Worm (Caenorhabditis elegans) whole organism, young adult: Measurements from ENCODE around the gene dlc-1.

ENCODE experiments used
- B0035.1 ChIP-seq: sonication (generic microtip); optimal IDR thresholded peaks from 2 replicates; lab custom pipeline; 2016; ENCODE audit warnings: missing genetic modification characterization, mild to moderate bottlenecking, missing compliant biosample characterization, missing genotype, missing genetic modification reagents
- C17E4.6 ChIP-seq: fragments of 200-800 bp; sonication (Bioruptor generic); IDR thresholded peaks from 2 replicates; pipeline ENCODE4 v1.3.6; 2022; ENCODE audit warnings: missing genetic modification reagents, missing genetic modification characterization, missing compliant biosample characterization
- F23B12.7 ChIP-seq: sonication (generic microtip); optimal IDR thresholded peaks from 2 replicates; lab custom pipeline; 2017; ENCODE audit warnings: missing genetic modification characterization, mild to moderate bottlenecking, missing compliant biosample characterization, antibody characterized with exemption, moderate library complexity; ENCODE audit not compliant: insufficient read depth
- F37B4.10 ChIP-seq: fragments of 200-800 bp; sonication (Bioruptor generic); IDR thresholded peaks from 2 replicates; pipeline ENCODE4 v1.3.6; 2022; ENCODE audit warnings: missing genetic modification characterization, missing compliant biosample characterization
- F49E8.2 ChIP-seq: sonication (generic microtip); optimal IDR thresholded peaks from 3 replicates; lab custom pipeline; 2017; ENCODE audit warnings: missing genetic modification characterization, mild to moderate bottlenecking, missing compliant biosample characterization, antibody characterized with exemption, moderate library complexity; ENCODE audit not compliant: insufficient read depth
- F57C9.4 ChIP-seq: sonication (generic microtip); optimal IDR thresholded peaks from 2 replicates; lab custom pipeline; 2017; ENCODE audit warnings: mild to moderate bottlenecking, missing genetic modification characterization, missing compliant biosample characterization
- K11D2.4 ChIP-seq: fragments of 200-800 bp; sonication (Bioruptor generic); IDR thresholded peaks from 2 replicates; pipeline ENCODE4 v1.3.6; 2022; ENCODE audit warnings: missing genetic modification reagents, missing genetic modification characterization, missing compliant biosample characterization
- Y53G8AR.9 ChIP-seq: fragments of 200-800 bp; sonication (Bioruptor generic); conservative IDR thresholded peaks from 2 replicates; pipeline ENCODE4 v1.3.6; 2022; ENCODE audit warnings: missing genetic modification reagents, missing genetic modification characterization, missing compliant biosample characterization
- Y67H2A.10 ChIP-seq: fragments of 200-800 bp; sonication (Bioruptor generic); conservative IDR thresholded peaks from 2 replicates; pipeline ENCODE4 v1.3.6; 2022; ENCODE audit warnings: missing genetic modification reagents, missing genetic modification characterization, missing compliant biosample characterization
- ZK185.1 ChIP-seq: sonication (generic microtip); optimal IDR thresholded peaks from 2 replicates; lab custom pipeline; 2016; ENCODE audit warnings: mild to moderate bottlenecking, missing genetic modification characterization, missing compliant biosample characterization; ENCODE audit not compliant: poor library complexity, severe bottlenecking
- ama-1 ChIP-seq, 3 experiments: fragments of 150-350 bp in 1 of 3; sonication (generic microtip) in 2 of 3; optimal IDR thresholded peaks; 2 replicates each; lab custom pipeline; 2014 to 2018; ENCODE audit warnings: missing biosample characterization in 2 of 3, missing genetic modification characterization in 2 of 3, missing genetic modification reagents in 2 of 3
- aptf-2 ChIP-seq: fragments of 200-800 bp; sonication (Bioruptor generic); conservative IDR thresholded peaks from 2 replicates; pipeline ENCODE4 v1.3.6; 2022; ENCODE audit warnings: missing genetic modification reagents, missing genetic modification characterization, missing compliant biosample characterization
- aptf-3 ChIP-seq: fragments of 200-800 bp; sonication (Bioruptor generic); IDR thresholded peaks from 2 replicates; pipeline ENCODE4 v1.3.6; 2022; ENCODE audit warnings: missing genetic modification characterization, missing compliant biosample characterization
- atf-7 ChIP-seq: sonication (generic microtip); optimal IDR thresholded peaks from 2 replicates; lab custom pipeline; 2017; ENCODE audit warnings: mild to moderate bottlenecking, missing genetic modification characterization, missing compliant biosample characterization
- athp-1 ChIP-seq: sonication (generic microtip); optimal IDR thresholded peaks from 2 replicates; lab custom pipeline; 2017; ENCODE audit warnings: mild to moderate bottlenecking, missing genetic modification characterization, missing compliant biosample characterization
- attf-6 ChIP-seq: fragments of 200-800 bp; sonication (Bioruptor generic); IDR thresholded peaks from 2 replicates; pipeline ENCODE4 v1.3.6; 2022; ENCODE audit warnings: missing genetic modification reagents, missing genetic modification characterization, missing compliant biosample characterization
- cebp-2 ChIP-seq: fragments of 200-800 bp; sonication (Bioruptor generic); IDR thresholded peaks from 2 replicates; pipeline ENCODE4 v1.3.6; 2022; ENCODE audit warnings: missing genetic modification characterization, missing compliant biosample characterization
- ceh-79 ChIP-seq: sonication (generic microtip); optimal IDR thresholded peaks from 2 replicates; lab custom pipeline; 2017; ENCODE audit warnings: mild to moderate bottlenecking, missing genetic modification characterization, missing compliant biosample characterization
- chd-7 ChIP-seq: sonication (generic microtip); optimal IDR thresholded peaks from 2 replicates; lab custom pipeline; 2016; ENCODE audit warnings: mild to moderate bottlenecking, missing genetic modification characterization, moderate library complexity, missing compliant biosample characterization
- dpff-1 ChIP-seq: sonication (generic microtip); optimal IDR thresholded peaks from 2 replicates; lab custom pipeline; 2017; ENCODE audit warnings: mild to moderate bottlenecking, missing genetic modification characterization, missing compliant biosample characterization
- egl-18 ChIP-seq: fragments of 200-800 bp; sonication (Bioruptor generic); IDR thresholded peaks from 2 replicates; pipeline ENCODE4 v1.3.6; 2022; ENCODE audit warnings: missing genetic modification reagents, missing genetic modification characterization, missing compliant biosample characterization
- gei-17 ChIP-seq: fragments of 200-800 bp; sonication (Bioruptor generic); optimal IDR thresholded peaks from 2 replicates; lab custom pipeline; 2018; ENCODE audit warnings: mild to moderate bottlenecking, missing genetic modification characterization, missing compliant biosample characterization
- him-1 ChIP-seq: sonication (generic microtip); optimal IDR thresholded peaks from 2 replicates; lab custom pipeline; 2016; ENCODE audit warnings: missing genotype, missing genetic modification reagents, missing genetic modification characterization, missing compliant biosample characterization
- hmg-1.2 ChIP-seq: fragments of 200-800 bp; sonication (Bioruptor generic); IDR thresholded peaks from 2 replicates; pipeline ENCODE4 v1.3.6; 2022; ENCODE audit warnings: missing genetic modification reagents, missing genetic modification characterization, missing compliant biosample characterization
- hmg-20 ChIP-seq: fragments of 200-800 bp; sonication (Bioruptor generic); IDR thresholded peaks from 2 replicates; pipeline ENCODE4 v1.3.6; 2022; ENCODE audit warnings: missing genetic modification reagents, missing genetic modification characterization, missing compliant biosample characterization
- hrde-1 ChIP-seq: sonication (generic microtip); optimal IDR thresholded peaks from 2 replicates; lab custom pipeline; 2016; ENCODE audit warnings: missing genetic modification characterization, mild to moderate bottlenecking, missing compliant biosample characterization, moderate library complexity, missing genotype, missing genetic modification reagents, borderline replicate concordance
- lin-26 ChIP-seq: fragments of 200-800 bp; sonication (Bioruptor generic); IDR thresholded peaks from 2 replicates; pipeline ENCODE4 v1.3.6; 2022; ENCODE audit warnings: missing genetic modification reagents, missing genetic modification characterization, missing compliant biosample characterization
- lin-54 ChIP-seq: fragments of 200-800 bp; sonication (Bioruptor generic); optimal IDR thresholded peaks from 2 replicates; lab custom pipeline; 2018; ENCODE audit warnings: mild to moderate bottlenecking, missing genetic modification characterization, missing compliant biosample characterization
- madf-10 ChIP-seq: sonication (generic microtip); optimal IDR thresholded peaks from 2 replicates; lab custom pipeline; 2016; ENCODE audit warnings: mild to moderate bottlenecking, missing genetic modification characterization, missing compliant biosample characterization
- madf-3 ChIP-seq: fragments of 200-800 bp; sonication (Bioruptor generic); IDR thresholded peaks from 2 replicates; pipeline ENCODE4 v1.3.6; 2022; ENCODE audit warnings: missing genetic modification reagents, missing genetic modification characterization, missing compliant biosample characterization
- madf-6 ChIP-seq: fragments of 200-800 bp; sonication (Bioruptor generic); IDR thresholded peaks from 2 replicates; pipeline ENCODE4 v1.3.6; 2022; ENCODE audit warnings: missing genetic modification reagents, missing genetic modification characterization, missing compliant biosample characterization
- madf-8 ChIP-seq: fragments of 200-800 bp; sonication (Bioruptor generic); conservative IDR thresholded peaks from 2 replicates; pipeline ENCODE4 v1.3.6; 2022; ENCODE audit warnings: missing genetic modification reagents, missing genetic modification characterization, missing compliant biosample characterization
- mcd-1 ChIP-seq: fragments of 200-800 bp; sonication (Bioruptor generic); IDR thresholded peaks from 2 replicates; pipeline ENCODE4 v1.3.6; 2022; ENCODE audit warnings: missing genetic modification reagents, missing genetic modification characterization, missing compliant biosample characterization
- mxl-1 ChIP-seq: sonication (generic microtip); optimal IDR thresholded peaks from 2 replicates; lab custom pipeline; 2016; ENCODE audit warnings: missing genetic modification characterization, missing compliant biosample characterization
- nfyb-1 ChIP-seq: fragments of 200-800 bp; sonication (Bioruptor generic); IDR thresholded peaks from 2 replicates; pipeline ENCODE4 v1.3.6; 2022; ENCODE audit warnings: missing genetic modification reagents, missing genetic modification characterization, missing compliant biosample characterization
- nhr-120 ChIP-seq: fragments of 200-800 bp; sonication (Bioruptor generic); IDR thresholded peaks from 2 replicates; pipeline ENCODE4 v1.3.6; 2022; ENCODE audit warnings: missing genetic modification characterization, missing compliant biosample characterization
- nhr-27 ChIP-seq: fragments of 200-800 bp; sonication (Bioruptor generic); optimal IDR thresholded peaks from 2 replicates; lab custom pipeline; 2018; ENCODE audit warnings: mild to moderate bottlenecking, missing genetic modification characterization, moderate library complexity, missing compliant biosample characterization
- rcor-1 ChIP-seq: fragments of 200-800 bp; sonication (Bioruptor generic); IDR thresholded peaks from 2 replicates; pipeline ENCODE4 v1.3.6; 2022; ENCODE audit warnings: missing genetic modification reagents, missing genetic modification characterization, missing compliant biosample characterization
- rpc-1 ChIP-seq, 2 experiments: fragments of 150-350 bp in 1 of 2; sonication (generic microtip) in 1 of 2; optimal IDR thresholded peaks; 2 replicates each; lab custom pipeline; 2014 to 2018; ENCODE audit warnings: missing biosample characterization in 1 of 2, missing genetic modification characterization in 1 of 2, missing genetic modification reagents in 1 of 2, missing genotype in 1 of 2
- snpc-1.1 ChIP-seq: sonication (generic microtip); optimal IDR thresholded peaks from 2 replicates; lab custom pipeline; 2017; ENCODE audit warnings: missing genetic modification characterization, mild to moderate bottlenecking, missing compliant biosample characterization, antibody characterized with exemption, moderate library complexity, missing genotype, missing genetic modification reagents; ENCODE audit not compliant: insufficient read depth
- snpc-3.4 ChIP-seq: sonication (generic microtip); optimal IDR thresholded peaks from 2 replicates; lab custom pipeline; 2017; ENCODE audit warnings: missing genetic modification characterization, mild to moderate bottlenecking, missing compliant biosample characterization, antibody characterized with exemption, moderate library complexity, missing genotype, missing genetic modification reagents
- tbp1 ChIP-seq: fragments of 200-800 bp; sonication (Bioruptor generic); optimal IDR thresholded peaks from 2 replicates; lab custom pipeline; 2018; ENCODE audit warnings: mild to moderate bottlenecking, missing genetic modification characterization, missing compliant biosample characterization
- tlf-1 ChIP-seq: fragments of 200-800 bp; sonication (Bioruptor generic); optimal IDR thresholded peaks from 2 replicates; lab custom pipeline; 2018; ENCODE audit warnings: mild to moderate bottlenecking, missing genetic modification characterization, missing compliant biosample characterization
- zim-3 ChIP-seq: sonication (generic microtip); optimal IDR thresholded peaks from 2 replicates; lab custom pipeline; 2017; ENCODE audit warnings: mild to moderate bottlenecking, missing genetic modification characterization, moderate library complexity, missing compliant biosample characterization
- ztf-18 ChIP-seq: sonication (generic microtip); optimal IDR thresholded peaks from 2 replicates; lab custom pipeline; 2016; ENCODE audit warnings: missing genotype, mild to moderate bottlenecking, missing genetic modification characterization, missing compliant biosample characterization

The dlc-1 gene

ce11 chrIII:6442305-6443125 is 21.1 kb downstream of the dlc-1 start, which contains the start of gene mel-32 (continued):
- TF ChIP-seq C17E4.6 (GFP tag; lab: Robert Waterston, UW) (peak; percentile 65; the same call in 1 of the 2 replicates), ceh-79 (tag; lab: Kevin White, UChicago) (no peak), ztf-18 (no peak), lin-26 (GFP tag; lab: Robert Waterston, UW) (peak; percentile 67; the same call in 1 of the 2 replicates), him-1 (tag; lab: Kevin White, UChicago) (peak; percentile 55), hmg-1.2 (peak; percentile 50; the same call in 1 of the 2 replicates), B0035.1 (tag; lab: Kevin White, UChicago) (no peak), aptf-3 (GFP tag; lab: Robert Waterston, UW) (no peak), madf-3 (GFP tag; lab: Robert Waterston, UW) (no peak), rcor-1 (GFP tag; lab: Robert Waterston, UW) (no peak), aptf-2 (GFP tag; lab: Robert Waterston, UW) (0 out of 2 replicates have a peak, but pooled peaks have one; percentile 30), ama-1 (optimal IDR thresholded peaks at IDR 0.05; lab: Kevin White, UChicago) (no peak), ama-1 (GFP tag; optimal IDR thresholded peaks at IDR 0.05; lab: Kevin White, UChicago) (no peak), ZK185.1 (tag; lab: Kevin White, UChicago) (peak; percentile 64), hmg-20 (GFP tag; lab: Robert Waterston, UW) (no peak), F57C9.4 (tag; lab: Kevin White, UChicago) (no peak), attf-6 (GFP tag; lab: Robert Waterston, UW) (0 out of 2 replicates have a peak, but pooled peaks have one; percentile 58), tlf-1 (peak; percentile 80), nhr-120 (GFP tag; lab: Robert Waterston, UW) (no peak), F37B4.10 (GFP tag; lab: Robert Waterston, UW) (no peak), nfyb-1 (GFP tag; lab: Robert Waterston, UW) (peak; percentile 49; the same call in 1 of the 2 replicates), tbp1 (peak; percentile 24), rpc-1 (optimal IDR thresholded peaks at IDR 0.05; lab: Kevin White, UChicago) (no peak), rpc-1 (tag; optimal IDR thresholded peaks at IDR 0.05; lab: Kevin White, UChicago) (no peak), zim-3 (tag; lab: Kevin White, UChicago) (peak; percentile 55), hrde-1 (tag; lab: Kevin White, UChicago) (peak; percentile 12), lin-54 (GFP tag; lab: Kevin White, UChicago) (peak; percentile 80), snpc-3.4 (tag; lab: Kevin White, UChicago) (no peak), madf-10 (tag; lab: Kevin White, UChicago) (no peak), snpc-1.1 (tag; lab: Kevin White, UChicago) (no peak), mxl-1 (tag; lab: Kevin White, UChicago) (no peak), F49E8.2 (tag; lab: Kevin White, UChicago) (no peak), gei-17 (GFP tag; lab: Kevin White, UChicago) (no peak), cebp-2 (GFP tag; lab: Robert Waterston, UW) (no peak), mcd-1 (peak; percentile 49), atf-7 (no peak), F23B12.7 (tag; lab: Kevin White, UChicago) (peak; percentile 10), madf-6 (GFP tag; lab: Robert Waterston, UW) (peak; percentile 96), K11D2.4 (GFP tag; lab: Robert Waterston, UW) (no peak), Y53G8AR.9 (GFP tag; lab: Robert Waterston, UW) (peak; percentile 76; the same call in 1 of the 2 replicates), chd-7 (tag; lab: Kevin White, UChicago) (no peak), nhr-27 (tag; lab: Kevin White, UChicago) (no peak), Y67H2A.10 (GFP tag; lab: Robert Waterston, UW) (0 out of 2 replicates have a peak, but pooled peaks have one; percentile 36), egl-18 (GFP tag; lab: Robert Waterston, UW) (no peak), dpff-1 (tag; lab: Kevin White, UChicago) (no peak), athp-1 (tag; lab: Kevin White, UChicago) (no peak), madf-8 (GFP tag; lab: Robert Waterston, UW) (peak; percentile 88)
